Worm (Caenorhabditis elegans): ENCODE results near the gene F21G4.5.

F21G4.5 gene

ce11 chrX:9905840-9906239 lies at the start of gene F21G4.5:
F21G4.5 (plus strand) TSS chrX:9906140.
- TF ChIP-seq ces-1 (GFP tag; optimal IDR thresholded peaks at IDR 0.05) (no peak), lin-32 (GFP tag; optimal IDR thresholded peaks at IDR 0.05) (no peak), elt-1 (tag; optimal IDR thresholded peaks at IDR 0.05; ENCODE audit: borderline replicate concordance, insufficient read depth) (no peak)

- TF ChIP-seq mls-2 (tag; optimal IDR thresholded peaks at IDR 0.05) (no peak), zip-8 (tag; optimal IDR thresholded peaks at IDR 0.05) (no peak), snpc-4 (tag; optimal IDR thresholded peaks at IDR 0.05) (no peak), unc-120 (tag; optimal IDR thresholded peaks at IDR 0.05; ENCODE audit: poor library complexity, severe bottlenecking) (no peak), M03D4.4 (tag; optimal IDR thresholded peaks at IDR 0.05) (no peak), elt-1 (tag; optimal IDR thresholded peaks at IDR 0.05; ENCODE audit: borderline replicate concordance, insufficient read depth) (no peak), nhr-12 (tag; optimal IDR thresholded peaks at IDR 0.05) (no peak), ceh-39 (tag; optimal IDR thresholded peaks at IDR 0.05) (no peak), sptf-1 (tag; optimal IDR thresholded peaks at IDR 0.05) (no peak), unc-39 (tag; optimal IDR thresholded peaks at IDR 0.05) (no peak), lin-32 (GFP tag; optimal IDR thresholded peaks at IDR 0.05) (no peak), nhr-237 (tag; optimal IDR thresholded peaks at IDR 0.05) (no peak), lsy-2 (tag; optimal IDR thresholded peaks at IDR 0.05) (no peak), sem-2 (GFP tag; optimal IDR thresholded peaks at IDR 0.05) (no peak), tbx-8 (GFP tag; optimal IDR thresholded peaks at IDR 0.05) (no peak)
Observed at ce11 chrX:9856618-9857017, 49.3 kb upstream of the F21G4.5 start, which contains the start of gene R07B1.11. R07B1.11 (plus strand) TSS chrX:9856918.

ce11 chrX:9858069-9858468 lies 47.9 kb upstream of the F21G4.5 start, which contains the start of gene scav-5:
scav-5 (plus strand) TSS chrX:9858365.
- no peak for TF ChIP-seq unc-62 (GFP tag; optimal IDR thresholded peaks at IDR 0.05)
- TF ChIP-seq flh-1 (GFP tag; optimal IDR thresholded peaks at IDR 0.05): no peak
- no peak for TF ChIP-seq elt-1 (tag; optimal IDR thresholded peaks at IDR 0.05; ENCODE audit: borderline replicate concordance, insufficient read depth)
- TF ChIP-seq ztf-11 (tag; optimal IDR thresholded peaks at IDR 0.05): no peak
- no peak for TF ChIP-seq mls-2 (tag; optimal IDR thresholded peaks at IDR 0.05)
- no peak for TF ChIP-seq tbx-8 (GFP tag; optimal IDR thresholded peaks at IDR 0.05)
- TF ChIP-seq nhr-237 (tag; optimal IDR thresholded peaks at IDR 0.05): no peak
- TF ChIP-seq nhr-12 (tag; optimal IDR thresholded peaks at IDR 0.05): no peak
- TF ChIP-seq ceh-43 (GFP tag; optimal IDR thresholded peaks at IDR 0.05): no peak
- no peak for TF ChIP-seq lsy-2 (tag; optimal IDR thresholded peaks at IDR 0.05)
- TF ChIP-seq sptf-1 (tag; optimal IDR thresholded peaks at IDR 0.05): no peak
- TF ChIP-seq unc-39 (tag; optimal IDR thresholded peaks at IDR 0.05): no peak
- no peak for TF ChIP-seq cnd-1 (tag; optimal IDR thresholded peaks at IDR 0.05)
- no peak for TF ChIP-seq M03D4.4 (tag; optimal IDR thresholded peaks at IDR 0.05)
- TF ChIP-seq mep-1 (tag; optimal IDR thresholded peaks at IDR 0.05): no peak
- TF ChIP-seq zip-8 (tag; optimal IDR thresholded peaks at IDR 0.05): no peak
- no peak for TF ChIP-seq pha-4 (tag; optimal IDR thresholded peaks at IDR 0.05)
- TF ChIP-seq nhr-2 (tag; optimal IDR thresholded peaks at IDR 0.05): no peak
- TF ChIP-seq lin-13 (tag; optimal IDR thresholded peaks at IDR 0.05): no peak

DNA sequence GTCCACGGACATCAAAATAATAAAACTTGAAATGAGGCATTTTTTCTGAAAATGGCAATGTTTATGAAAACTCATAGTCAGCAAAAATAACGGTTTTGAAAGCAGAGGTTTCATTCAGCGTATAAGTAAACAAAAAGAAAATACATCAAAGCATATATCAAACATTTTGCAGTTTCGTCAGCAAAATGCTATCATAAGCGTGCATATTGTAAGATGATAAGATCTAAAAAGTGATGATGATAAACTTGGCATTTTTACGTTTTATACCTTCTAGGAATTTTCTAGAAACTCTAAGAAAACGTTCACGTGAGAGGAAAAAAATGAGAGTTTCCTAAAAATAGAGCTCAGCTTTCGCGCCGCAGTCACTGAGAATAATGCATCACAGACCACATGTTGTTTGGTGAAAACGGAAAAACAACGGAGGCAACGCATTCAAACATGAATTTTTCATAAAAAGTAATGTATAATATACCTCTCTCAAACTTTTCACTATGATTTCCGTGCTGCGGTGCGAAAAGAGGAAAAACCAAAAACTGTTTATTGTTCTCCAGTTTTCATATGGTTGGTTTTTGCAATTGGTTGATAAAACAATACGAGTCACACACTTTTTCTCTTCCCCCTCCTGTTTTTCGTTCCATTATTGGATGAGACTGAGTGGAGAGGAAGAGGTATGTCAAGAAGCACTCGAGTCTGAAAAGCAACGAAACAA lies 42.9 kb upstream of the F21G4.5 start, which contains the start of the genes gst-36 and R07B1.5:
Gene gst-36 (minus strand): TSS at position 45 of the 709 bp plus-strand sequence.
Gene R07B1.5 (plus strand): TSS at position 665 of the 709 bp plus-strand sequence.
- no peak for TF ChIP-seq ceh-83 (GFP tag; optimal IDR thresholded peaks at IDR 0.05)
- TF ChIP-seq zip-8 (tag; optimal IDR thresholded peaks at IDR 0.05): no peak
- no peak for TF ChIP-seq tbx-8 (GFP tag; optimal IDR thresholded peaks at IDR 0.05)
- TF ChIP-seq ces-1 (GFP tag; optimal IDR thresholded peaks at IDR 0.05): no peak
- no peak for TF ChIP-seq pha-4 (tag; optimal IDR thresholded peaks at IDR 0.05)
- TF ChIP-seq snpc-4 (tag; optimal IDR thresholded peaks at IDR 0.05): no peak
- TF ChIP-seq lsy-2 (tag; optimal IDR thresholded peaks at IDR 0.05): no peak
- no peak for TF ChIP-seq nhr-28 (tag; optimal IDR thresholded peaks at IDR 0.05)
- no peak for TF ChIP-seq hlh-1 (tag; optimal IDR thresholded peaks at IDR 0.05)
- no peak for TF ChIP-seq sptf-1 (tag; optimal IDR thresholded peaks at IDR 0.05)
- no peak for TF ChIP-seq M03D4.4 (tag; optimal IDR thresholded peaks at IDR 0.05)
- TF ChIP-seq elt-1 (tag; optimal IDR thresholded peaks at IDR 0.05; ENCODE audit: borderline replicate concordance, insufficient read depth): no peak
- no peak for TF ChIP-seq ceh-43 (GFP tag; optimal IDR thresholded peaks at IDR 0.05)
- no peak for TF ChIP-seq ztf-11 (tag; optimal IDR thresholded peaks at IDR 0.05)
- TF ChIP-seq unc-120 (tag; optimal IDR thresholded peaks at IDR 0.05; ENCODE audit: poor library complexity, severe bottlenecking): no peak
- TF ChIP-seq mep-1 (tag; optimal IDR thresholded peaks at IDR 0.05): no peak
- no peak for TF ChIP-seq nhr-237 (tag; optimal IDR thresholded peaks at IDR 0.05)
- no peak for TF ChIP-seq sem-2 (GFP tag; optimal IDR thresholded peaks at IDR 0.05)

DNA sequence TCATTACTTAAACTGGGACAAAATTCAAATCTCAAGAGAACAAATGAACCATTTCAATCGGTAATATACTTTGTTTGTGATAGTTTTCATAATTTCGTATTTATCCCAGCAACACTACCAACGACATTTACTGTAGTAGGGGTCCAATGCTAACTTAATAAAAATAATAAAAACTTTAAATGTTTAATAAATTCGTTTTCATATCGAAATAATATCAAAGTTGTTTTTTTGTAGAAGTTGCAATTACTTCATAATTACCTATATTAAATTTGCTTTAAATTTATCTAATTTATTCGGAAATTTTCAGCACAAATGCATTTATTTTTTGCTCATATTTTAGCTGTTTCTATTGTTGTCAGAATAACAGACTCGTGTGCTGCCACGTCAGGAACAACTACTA lies 39.6 kb upstream of the F21G4.5 start, which contains the start of gene R07B1.6:
Gene R07B1.6 (plus strand): TSS at position 301 of the 400 bp plus-strand sequence.
- TF ChIP-seq M03D4.4 (tag; optimal IDR thresholded peaks at IDR 0.05) (no peak), sptf-1 (tag; optimal IDR thresholded peaks at IDR 0.05) (no peak), lin-32 (GFP tag; optimal IDR thresholded peaks at IDR 0.05) (no peak)

Measured in whole organism, mixed stage, embryonic.